Worm (Caenorhabditis elegans) whole organism, L1 larva: ENCODE data around the gene iff-2.

Experiments used
- C16A3.4 ChIP-seq: fragments of 150-350 bp; optimal IDR thresholded peaks from 2 replicates; lab custom pipeline; 2014; ENCODE audit warnings: missing biosample characterization, missing genetic modification characterization
- Y116A8C.19 ChIP-seq: sonication (generic microtip); optimal IDR thresholded peaks from 2 replicates; lab custom pipeline; 2016; ENCODE audit warnings: missing compliant biosample characterization, missing genetic modification characterization, borderline replicate concordance
- aha-1 ChIP-seq: fragments of 150-350 bp; optimal IDR thresholded peaks from 2 replicates; lab custom pipeline; 2014; ENCODE audit warnings: missing biosample characterization, missing genetic modification characterization
- blmp-1 ChIP-seq: fragments of 150-350 bp; optimal IDR thresholded peaks from 2 replicates; lab custom pipeline; 2014; ENCODE audit warnings: missing biosample characterization, missing genetic modification characterization
- ceh-8 ChIP-seq: fragments of 200-800 bp; sonication (Bioruptor generic); optimal IDR thresholded peaks from 2 replicates; lab custom pipeline; 2018; ENCODE audit warnings: mild to moderate bottlenecking, missing genetic modification characterization, moderate library complexity, missing compliant biosample characterization
- ceh-82 ChIP-seq, 3 experiments: fragments of 150-350 bp in 1 of 3; sonication (generic microtip) in 2 of 3; optimal IDR thresholded peaks; 2 replicates each; lab custom pipeline; 2014 to 2017; ENCODE audit warnings: missing biosample characterization in 3 of 3, missing genetic modification characterization in 3 of 3
- dpl-1 ChIP-seq, 3 experiments: fragments of 150-350 bp in 2 of 3; sonication (generic microtip) in 1 of 3; optimal IDR thresholded peaks; 2 replicates each; lab custom pipeline; 2014 to 2017; ENCODE audit warnings: missing biosample characterization in 3 of 3, missing genetic modification characterization in 3 of 3, missing genetic modification reagents in 3 of 3
- dsc-1 ChIP-seq: sonication (generic microtip); optimal IDR thresholded peaks from 2 replicates; lab custom pipeline; 2016; ENCODE audit warnings: mild to moderate bottlenecking, missing genetic modification characterization, missing compliant biosample characterization
- egl-13 ChIP-seq: sonication (generic microtip); optimal IDR thresholded peaks from 2 replicates; lab custom pipeline; 2016; ENCODE audit warnings: missing genotype, missing genetic modification reagents, missing genetic modification characterization, missing compliant biosample characterization
- egl-27 ChIP-seq, 2 experiments: fragments of 150-350 bp in 1 of 2; sonication (generic microtip); optimal IDR thresholded peaks; 3 replicates each; lab custom pipeline; 2017 to 2018; ENCODE audit warnings: missing biosample characterization in 2 of 2, missing genetic modification characterization in 2 of 2, missing genetic modification reagents in 2 of 2
- ets-5 ChIP-seq: fragments of 200-800 bp; sonication (Bioruptor generic); IDR thresholded peaks from 2 replicates; pipeline ENCODE4 v1.3.6; 2022; ENCODE audit warnings: missing genetic modification characterization, missing compliant biosample characterization
- fkh-10 ChIP-seq: sonication (generic microtip); optimal IDR thresholded peaks from 2 replicates; lab custom pipeline; 2017; ENCODE audit warnings: missing biosample characterization, missing genetic modification reagents, missing genetic modification characterization
- fkh-4 ChIP-seq: sonication (generic microtip); optimal IDR thresholded peaks from 2 replicates; lab custom pipeline; 2016; ENCODE audit warnings: missing compliant biosample characterization, missing genetic modification characterization, borderline replicate concordance
- hlh-17 ChIP-seq: fragments of 200-800 bp; sonication (Bioruptor generic); optimal IDR thresholded peaks from 2 replicates; lab custom pipeline; 2018; ENCODE audit warnings: missing genetic modification characterization, mild to moderate bottlenecking, missing compliant biosample characterization, moderate library complexity, borderline replicate concordance
- hpl-2 ChIP-seq: fragments of 150-350 bp; optimal IDR thresholded peaks from 2 replicates; lab custom pipeline; 2014; ENCODE audit warnings: missing biosample characterization, missing genetic modification reagents, missing genetic modification characterization
- jun-1 ChIP-seq: fragments of 150-350 bp; optimal IDR thresholded peaks from 2 replicates; lab custom pipeline; 2014; ENCODE audit warnings: missing biosample characterization, missing genetic modification reagents, missing genetic modification characterization
- lin-13 ChIP-seq: fragments of 150-350 bp; optimal IDR thresholded peaks from 2 replicates; lab custom pipeline; 2014; ENCODE audit warnings: missing biosample characterization, missing genetic modification reagents, missing genetic modification characterization
- lin-14 ChIP-seq: fragments of 200-800 bp; sonication (Bioruptor generic); optimal IDR thresholded peaks from 2 replicates; lab custom pipeline; 2018; ENCODE audit warnings: mild to moderate bottlenecking, missing genetic modification characterization, moderate library complexity, missing compliant biosample characterization
- lin-35 ChIP-seq, 2 experiments: fragments of 150-350 bp; optimal IDR thresholded peaks; 2 replicates each; lab custom pipeline; 2014; ENCODE audit warnings: missing biosample characterization in 2 of 2, missing genetic modification characterization in 2 of 2, missing genetic modification reagents in 2 of 2
- lir-3 ChIP-seq: sonication (generic microtip); optimal IDR thresholded peaks from 2 replicates; lab custom pipeline; 2016; ENCODE audit warnings: mild to moderate bottlenecking, missing genetic modification characterization, moderate library complexity, missing compliant biosample characterization; ENCODE audit not compliant: poor library complexity
- lsy-2 ChIP-seq, 2 experiments: fragments of 150-350 bp; optimal IDR thresholded peaks; 2 replicates each; lab custom pipeline; 2014; ENCODE audit warnings: missing biosample characterization in 2 of 2, missing genetic modification characterization in 2 of 2
- mab-9 ChIP-seq: fragments of 200-800 bp; sonication (Bioruptor generic); IDR thresholded peaks from 2 replicates; pipeline ENCODE4 v1.3.6; 2022; ENCODE audit warnings: missing genetic modification reagents, missing genetic modification characterization, missing compliant biosample characterization
- mef-2 ChIP-seq: fragments of 150-350 bp; optimal IDR thresholded peaks from 2 replicates; lab custom pipeline; 2014; ENCODE audit warnings: missing biosample characterization, missing genetic modification characterization
- mep-1 ChIP-seq: fragments of 150-350 bp; optimal IDR thresholded peaks from 2 replicates; lab custom pipeline; 2014; ENCODE audit warnings: missing biosample characterization, missing genetic modification characterization
- nhr-11 ChIP-seq: fragments of 150-350 bp; optimal IDR thresholded peaks from 2 replicates; lab custom pipeline; 2014; ENCODE audit warnings: missing biosample characterization, missing genetic modification characterization
- nhr-19 ChIP-seq: fragments of 200-800 bp; sonication (Bioruptor generic); conservative IDR thresholded peaks from 2 replicates; pipeline ENCODE4 v1.3.6; 2022; ENCODE audit warnings: missing genetic modification characterization, missing compliant biosample characterization
- nhr-20 ChIP-seq: sonication (generic microtip); optimal IDR thresholded peaks from 2 replicates; lab custom pipeline; 2016; ENCODE audit warnings: mild to moderate bottlenecking, missing genetic modification characterization, missing compliant biosample characterization
- nhr-237 ChIP-seq: fragments of 150-350 bp; optimal IDR thresholded peaks from 2 replicates; lab custom pipeline; 2014; ENCODE audit warnings: missing biosample characterization, missing genetic modification characterization
- nhr-28 ChIP-seq: fragments of 150-350 bp; optimal IDR thresholded peaks from 2 replicates; lab custom pipeline; 2014; ENCODE audit warnings: missing biosample characterization, missing genetic modification characterization
- nhr-47 ChIP-seq: sonication (generic microtip); optimal IDR thresholded peaks from 2 replicates; lab custom pipeline; 2016; ENCODE audit warnings: mild to moderate bottlenecking, missing genetic modification characterization, moderate library complexity, missing compliant biosample characterization
- nhr-71 ChIP-seq: sonication (generic microtip); optimal IDR thresholded peaks from 2 replicates; lab custom pipeline; 2016; ENCODE audit warnings: mild to moderate bottlenecking, missing genetic modification characterization, moderate library complexity, missing compliant biosample characterization
- nhr-76 ChIP-seq: sonication (generic microtip); optimal IDR thresholded peaks from 2 replicates; lab custom pipeline; 2017; ENCODE audit warnings: missing biosample characterization, missing genetic modification characterization
- nhr-77 ChIP-seq: fragments of 150-350 bp; optimal IDR thresholded peaks from 2 replicates; lab custom pipeline; 2014; ENCODE audit warnings: missing biosample characterization, missing genetic modification characterization
- pqm-1 ChIP-seq: sonication (generic microtip); optimal IDR thresholded peaks from 3 replicates; lab custom pipeline; 2017; ENCODE audit warnings: missing biosample characterization, missing genetic modification characterization
- rnt-1 ChIP-seq: sonication (generic microtip); optimal IDR thresholded peaks from 2 replicates; lab custom pipeline; 2016; ENCODE audit warnings: mild to moderate bottlenecking, missing genetic modification characterization, moderate library complexity, missing compliant biosample characterization
- snpc-4 ChIP-seq: fragments of 150-350 bp; optimal IDR thresholded peaks from 2 replicates; lab custom pipeline; 2014; ENCODE audit warnings: missing biosample characterization, missing genetic modification characterization
- snu-23 ChIP-seq: sonication (generic microtip); optimal IDR thresholded peaks from 2 replicates; lab custom pipeline; 2016; ENCODE audit warnings: missing genetic modification characterization, missing compliant biosample characterization
- sox-4 ChIP-seq: sonication (generic microtip); optimal IDR thresholded peaks from 2 replicates; lab custom pipeline; 2016; ENCODE audit warnings: missing genetic modification characterization, missing compliant biosample characterization
- sptf-1 ChIP-seq: fragments of 150-350 bp; optimal IDR thresholded peaks from 2 replicates; lab custom pipeline; 2014; ENCODE audit warnings: missing biosample characterization, missing genetic modification characterization
- swsn-7 ChIP-seq: sonication (generic microtip); optimal IDR thresholded peaks from 2 replicates; lab custom pipeline; 2016; ENCODE audit warnings: missing genetic modification characterization, missing compliant biosample characterization
- tbx-2 ChIP-seq: sonication (generic microtip); optimal IDR thresholded peaks from 2 replicates; lab custom pipeline; 2016; ENCODE audit warnings: missing genetic modification characterization, missing compliant biosample characterization
- tlp-1 ChIP-seq: fragments of 150-350 bp; optimal IDR thresholded peaks from 2 replicates; lab custom pipeline; 2014; ENCODE audit warnings: missing biosample characterization, missing genetic modification characterization
- unc-130 ChIP-seq: fragments of 150-350 bp; optimal IDR thresholded peaks from 2 replicates; lab custom pipeline; 2017; ENCODE audit warnings: missing biosample characterization, missing genetic modification characterization, inconsistent platforms
- unc-62 ChIP-seq: fragments of 150-350 bp; optimal IDR thresholded peaks from 2 replicates; lab custom pipeline; 2014; ENCODE audit warnings: missing biosample characterization, missing genetic modification reagents, missing genetic modification characterization
- unc-86 ChIP-seq: sonication (generic microtip); optimal IDR thresholded peaks from 2 replicates; lab custom pipeline; 2016; ENCODE audit warnings: missing genetic modification characterization, missing compliant biosample characterization
- unc-98 ChIP-seq: fragments of 200-800 bp; sonication (Bioruptor generic); IDR thresholded peaks from 2 replicates; pipeline ENCODE4 v1.3.6; 2022; ENCODE audit warnings: missing genetic modification characterization, missing compliant biosample characterization
- vab-15 ChIP-seq: sonication (generic microtip); optimal IDR thresholded peaks from 2 replicates; lab custom pipeline; 2017; ENCODE audit warnings: missing genotype, mild to moderate bottlenecking, missing genetic modification characterization, missing compliant biosample characterization
- zip-4 ChIP-seq: fragments of 200-800 bp; sonication (Bioruptor generic); optimal IDR thresholded peaks from 2 replicates; lab custom pipeline; 2018; ENCODE audit warnings: mild to moderate bottlenecking, missing genetic modification characterization, moderate library complexity, missing compliant biosample characterization
- ztf-4 ChIP-seq: fragments of 150-350 bp; optimal IDR thresholded peaks from 2 replicates; lab custom pipeline; 2014; ENCODE audit warnings: missing biosample characterization, missing genetic modification characterization

The iff-2 gene

DNA sequence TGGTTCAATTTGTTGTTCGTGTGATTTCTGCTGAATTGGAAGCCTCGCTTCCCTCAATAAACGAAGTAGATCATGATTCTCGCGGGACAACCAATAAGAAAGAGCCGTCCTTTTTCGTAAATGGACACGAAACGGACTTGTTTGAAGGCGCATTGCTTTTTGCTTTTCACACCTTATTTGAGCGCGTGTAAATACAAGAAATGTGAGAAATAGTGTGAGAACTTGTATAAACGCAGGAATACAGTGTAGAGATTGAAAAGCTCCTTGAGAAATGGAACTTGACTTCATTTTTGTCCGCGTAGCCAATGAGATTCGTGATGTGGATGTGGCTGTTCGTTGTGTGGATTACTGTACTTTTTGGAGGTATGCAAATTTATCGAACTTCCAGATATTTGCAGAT lies 40.5 kb downstream of the iff-2 start, which contains the start of gene cht-2:
cht-2 (plus strand) TSS at position 301 of the 400 bp plus-strand sequence.
- no peak for TF ChIP-seq lin-35 (GFP tag; optimal IDR thresholded peaks at IDR 0.05; lab: Kevin White, UChicago)
- no peak for TF ChIP-seq snpc-4 (tag; lab: Kevin White, UChicago)
- no peak for TF ChIP-seq Y116A8C.19 (tag; lab: Kevin White, UChicago)
- TF ChIP-seq ztf-4 (tag; lab: Kevin White, UChicago), result no peak
- TF ChIP-seq egl-27 (tag; optimal IDR thresholded peaks at IDR 0.05; lab: Kevin White, UChicago), result no peak
- no peak for TF ChIP-seq tlp-1
- no peak for TF ChIP-seq fkh-10 (GFP tag; lab: Kevin White, UChicago)
- no peak for TF ChIP-seq vab-15 (tag; lab: Kevin White, UChicago)
- no peak for TF ChIP-seq nhr-76 (tag; lab: Kevin White, UChicago)
- TF ChIP-seq nhr-47 (tag; lab: Kevin White, UChicago), result no peak
- no peak for TF ChIP-seq jun-1
- TF ChIP-seq ets-5 (GFP tag; lab: Robert Waterston, UW), result no peak
- no peak for TF ChIP-seq mab-9
- TF ChIP-seq nhr-20 (tag; lab: Kevin White, UChicago), result no peak

DNA sequence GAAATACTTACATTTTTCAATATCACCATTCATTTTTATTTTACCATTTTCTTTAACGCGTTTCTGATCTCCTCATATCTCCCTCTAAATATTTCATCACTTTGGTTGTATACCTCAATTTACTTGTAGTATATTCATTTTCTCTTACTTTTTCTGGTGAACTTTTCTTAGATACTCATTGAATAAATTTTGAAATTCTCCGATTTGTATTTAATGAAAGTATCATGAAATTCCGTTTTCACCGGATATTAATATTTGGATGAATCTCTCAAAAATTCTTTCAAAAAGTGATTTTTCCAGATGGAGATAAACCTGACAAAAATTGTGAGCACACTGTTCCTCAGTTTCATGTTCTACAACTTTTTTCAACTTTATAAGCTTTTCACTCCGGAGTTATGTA lies 43.0 kb downstream of the iff-2 start, which contains the start of gene T13H5.8:
T13H5.8 (plus strand) TSS at position 301 of the 400 bp plus-strand sequence.
- no peak for TF ChIP-seq fkh-10 (GFP tag; lab: Kevin White, UChicago)
- TF ChIP-seq ztf-4 (tag; lab: Kevin White, UChicago), result no peak
- no peak for TF ChIP-seq dpl-1 (GFP tag; optimal IDR thresholded peaks at IDR 0.05; lab: Kevin White, UChicago)
- TF ChIP-seq ceh-8 (GFP tag; lab: Kevin White, UChicago), result no peak
- no peak for TF ChIP-seq fkh-4 (tag; lab: Kevin White, UChicago)
- no peak for TF ChIP-seq nhr-19 (GFP tag; lab: Robert Waterston, UW)
- TF ChIP-seq blmp-1, result no peak
- TF ChIP-seq, all 84 proteins: peak for 0

ce11 chrII:8516783-8517182 lies 44.4 kb downstream of the iff-2 start, which contains the start of gene rnh-2:
rnh-2 (plus strand) TSS chrII:8517150.
- TF ChIP-seq zip-4 (GFP tag; lab: Kevin White, UChicago) (no peak), hpl-2 (GFP tag; lab: Kevin White, UChicago) (no peak), lin-13 (peak; percentile 56), mef-2 (tag; lab: Kevin White, UChicago) (no peak), rnt-1 (tag; lab: Kevin White, UChicago) (peak; percentile 90), unc-86 (tag; lab: Kevin White, UChicago) (no peak), ceh-82 (tag; optimal IDR thresholded peaks at IDR 0.05; lab: Kevin White, UChicago) (peak; percentile 0 to 76 (median 30)), mep-1 (tag; lab: Kevin White, UChicago) (peak; percentile 86), unc-130 (tag; lab: Kevin White, UChicago) (peak; percentile 17), unc-62 (GFP tag; lab: Kevin White, UChicago) (no peak), lir-3 (tag; lab: Kevin White, UChicago) (peak; percentile 85), pqm-1 (no peak), sptf-1 (tag; lab: Kevin White, UChicago) (no peak), fkh-10 (GFP tag; lab: Kevin White, UChicago) (no peak), dsc-1 (no peak), nhr-71 (tag; lab: Kevin White, UChicago) (peak; percentile 75), tlp-1 (no peak), hlh-17 (GFP tag; lab: Kevin White, UChicago) (no peak), snu-23 (GFP tag; lab: Kevin White, UChicago) (peak; percentile 70), egl-13 (tag; lab: Kevin White, UChicago) (peak; percentile 44), nhr-237 (tag; lab: Kevin White, UChicago) (no peak), aha-1 (tag; lab: Kevin White, UChicago) (no peak), lsy-2 (tag; optimal IDR thresholded peaks at IDR 0.05; lab: Kevin White, UChicago) (peak; percentile 72 to 94), lin-14 (peak; percentile 77), nhr-28 (tag; lab: Kevin White, UChicago) (no peak), tbx-2 (tag; lab: Kevin White, UChicago) (peak; percentile 61), C16A3.4 (tag; lab: Kevin White, UChicago) (peak; percentile 81), nhr-11 (tag; lab: Kevin White, UChicago) (no peak), egl-27 (tag; optimal IDR thresholded peaks at IDR 0.05; lab: Kevin White, UChicago) (no peak), nhr-76 (tag; lab: Kevin White, UChicago) (no peak), swsn-7 (tag; lab: Kevin White, UChicago) (peak; percentile 51), unc-98 (GFP tag; lab: Robert Waterston, UW) (no peak), sox-4 (tag; lab: Kevin White, UChicago) (peak; percentile 30), nhr-77 (tag; lab: Kevin White, UChicago) (peak; percentile 42)
